Worm (Caenorhabditis elegans) whole organism, mixed stage, embryonic: ENCODE results near the gene nhr-230.

ENCODE experiments used
- nhr-12 ChIP-seq: fragments of 150-350 bp; optimal IDR thresholded peaks from 2 replicates; lab custom pipeline; 2014; ENCODE audit warnings: missing biosample characterization, missing genetic modification characterization
- nhr-237 ChIP-seq: fragments of 150-350 bp; optimal IDR thresholded peaks from 2 replicates; lab custom pipeline; 2014; ENCODE audit warnings: missing biosample characterization, missing genetic modification characterization
- nhr-76 ChIP-seq: sonication (generic microtip); optimal IDR thresholded peaks from 2 replicates; lab custom pipeline; 2017; ENCODE audit warnings: missing biosample characterization, missing genetic modification characterization
- snpc-4 ChIP-seq: fragments of 150-350 bp; optimal IDR thresholded peaks from 2 replicates; lab custom pipeline; 2014; ENCODE audit warnings: missing biosample characterization, missing genetic modification characterization
- sptf-1 ChIP-seq: sonication (generic microtip); optimal IDR thresholded peaks from 2 replicates; lab custom pipeline; 2017; ENCODE audit warnings: mild to moderate bottlenecking, missing genetic modification characterization, moderate library complexity, missing compliant biosample characterization

- TF ChIP-seq nhr-76 (tag; lab: Kevin White, UChicago), result no peak
- TF ChIP-seq nhr-237 (tag; lab: Kevin White, UChicago), result no peak
- TF ChIP-seq sptf-1 (tag; lab: Kevin White, UChicago), result no peak
- TF ChIP-seq nhr-12 (tag; lab: Kevin White, UChicago), result no peak
- TF ChIP-seq snpc-4, result no peak
Observed at ce11 chrV:18819643-18820042, 26.9 kb upstream of the nhr-230 start, which contains the start of gene ncs-5.
